Fruit fly (Drosophila melanogaster) whole organism, embryonic: ENCODE data around the gene bero.
A peak's percentile ranks its signal among the peaks of the same experiment; 100 is the strongest.

Source experiments
- ATbp ChIP-seq: fragments of 200-800 bp; sonication (Bioruptor generic); optimal IDR thresholded peaks from 2 replicates; lab custom pipeline; 2017; ENCODE audit warnings: missing biosample characterization, mild to moderate bottlenecking, missing genetic modification characterization, missing genetic modification reagents
- Antp ChIP-seq: fragments of 200-800 bp; sonication (Bioruptor generic); optimal IDR thresholded peaks from 3 replicates; lab custom pipeline; 2016; ENCODE audit warnings: missing biosample characterization, missing genetic modification characterization
- Asciz ChIP-seq: fragments of 200-800 bp; sonication (Bioruptor generic); optimal IDR thresholded peaks from 2 replicates; lab custom pipeline; 2017; ENCODE audit warnings: missing biosample characterization, mild to moderate bottlenecking, missing genetic modification characterization, missing genetic modification reagents
- CG12071 ChIP-seq: fragments of 200-800 bp; sonication (Bioruptor generic); optimal IDR thresholded peaks from 3 replicates; lab custom pipeline; 2018; ENCODE audit warnings: missing biosample characterization, mild to moderate bottlenecking, missing genetic modification characterization
- CG12769 ChIP-seq: fragments of 200-800 bp; sonication (Bioruptor generic); optimal IDR thresholded peaks from 2 replicates; lab custom pipeline; 2019; ENCODE audit warnings: missing biosample characterization, mild to moderate bottlenecking, missing genetic modification characterization, moderate library complexity
- CG15011 ChIP-seq: fragments of 200-800 bp; sonication (Bioruptor generic); optimal IDR thresholded peaks from 3 replicates; lab custom pipeline; 2018; ENCODE audit warnings: missing biosample characterization, mild to moderate bottlenecking, missing genetic modification characterization
- CG17359 ChIP-seq: fragments of 200-800 bp; sonication (Bioruptor generic); optimal IDR thresholded peaks from 3 replicates; lab custom pipeline; 2018; ENCODE audit warnings: missing biosample characterization, mild to moderate bottlenecking, missing genetic modification characterization, moderate library complexity
- CG17385 ChIP-seq: fragments of 200-800 bp; sonication (Bioruptor generic); optimal IDR thresholded peaks from 3 replicates; lab custom pipeline; 2018; ENCODE audit warnings: missing biosample characterization, mild to moderate bottlenecking, missing genetic modification characterization
- CG17912 ChIP-seq: fragments of 200-800 bp; sonication (Bioruptor generic); optimal IDR thresholded peaks from 2 replicates; lab custom pipeline; 2018; ENCODE audit warnings: missing biosample characterization, mild to moderate bottlenecking, missing genetic modification characterization
- CG1832 ChIP-seq: fragments of 200-800 bp; sonication (Bioruptor generic); optimal IDR thresholded peaks from 2 replicates; lab custom pipeline; 2017; ENCODE audit warnings: missing biosample characterization, mild to moderate bottlenecking, missing genetic modification characterization, inconsistent platforms
- CG18476 ChIP-seq: fragments of 200-800 bp; sonication (Bioruptor generic); optimal IDR thresholded peaks from 2 replicates; lab custom pipeline; 2016; ENCODE audit warnings: missing biosample characterization, mild to moderate bottlenecking, missing genetic modification characterization
- CG2875 ChIP-seq: fragments of 200-800 bp; sonication (Bioruptor generic); optimal IDR thresholded peaks from 2 replicates; lab custom pipeline; 2017; ENCODE audit warnings: missing biosample characterization, mild to moderate bottlenecking, missing genetic modification characterization, missing genetic modification reagents
- CG3163 ChIP-seq: fragments of 200-800 bp; sonication (Bioruptor generic); optimal IDR thresholded peaks from 3 replicates; lab custom pipeline; 2016; ENCODE audit warnings: missing biosample characterization, missing genetic modification characterization
- CG3281 ChIP-seq: fragments of 200-800 bp; sonication (Bioruptor generic); optimal IDR thresholded peaks from 3 replicates; lab custom pipeline; 2017; ENCODE audit warnings: missing biosample characterization, mild to moderate bottlenecking, missing genetic modification characterization
- CG3407 ChIP-seq: fragments of 200-800 bp; sonication (Bioruptor generic); optimal IDR thresholded peaks from 2 replicates; lab custom pipeline; 2018; ENCODE audit warnings: missing biosample characterization, mild to moderate bottlenecking, missing genetic modification characterization
- CG4820 ChIP-seq: fragments of 200-800 bp; sonication (Bioruptor generic); optimal IDR thresholded peaks from 3 replicates; lab custom pipeline; 2016; ENCODE audit warnings: missing biosample characterization, missing genetic modification characterization
- CG4854 ChIP-seq: fragments of 200-800 bp; sonication (Bioruptor generic); optimal IDR thresholded peaks from 2 replicates; lab custom pipeline; 2016; ENCODE audit warnings: missing biosample characterization, missing genetic modification characterization, inconsistent platforms
- CG5245 ChIP-seq: fragments of 200-800 bp; sonication (Bioruptor generic); optimal IDR thresholded peaks from 3 replicates; lab custom pipeline; 2016; ENCODE audit warnings: missing biosample characterization, missing genetic modification characterization
- CG6175 ChIP-seq: fragments of 200-800 bp; sonication (Bioruptor generic); IDR thresholded peaks from 3 replicates; pipeline ENCODE4 v1.3.6; 2022; ENCODE audit warnings: missing biosample characterization, missing genetic modification characterization
- CG7839 ChIP-seq: fragments of 200-800 bp; sonication (Bioruptor generic); optimal IDR thresholded peaks from 3 replicates; lab custom pipeline; 2018; ENCODE audit warnings: missing biosample characterization, mild to moderate bottlenecking, missing genetic modification characterization, moderate library complexity
- CG8089 ChIP-seq: fragments of 200-800 bp; sonication (Bioruptor generic); optimal IDR thresholded peaks from 3 replicates; lab custom pipeline; 2016; ENCODE audit warnings: missing biosample characterization, missing genetic modification characterization
- Camta ChIP-seq: fragments of 200-800 bp; sonication (Bioruptor generic); optimal IDR thresholded peaks from 2 replicates; lab custom pipeline; 2016; ENCODE audit warnings: missing biosample characterization, missing genetic modification characterization
- Deaf1 ChIP-seq: fragments of 200-800 bp; optimal IDR thresholded peaks from 3 replicates; lab custom pipeline; 2019; ENCODE audit warnings: missing biosample characterization, mild to moderate bottlenecking, missing genetic modification characterization, moderate library complexity
- Gsc ChIP-seq: fragments of 200-800 bp; sonication (Bioruptor generic); IDR thresholded peaks from 2 replicates; pipeline ENCODE4 v1.3.6; 2022; ENCODE audit warnings: missing biosample characterization, missing genetic modification characterization
- Hmr ChIP-seq: fragments of 200-800 bp; sonication (Bioruptor generic); optimal IDR thresholded peaks from 3 replicates; lab custom pipeline; 2017; ENCODE audit warnings: mild to moderate bottlenecking, missing biosample characterization, missing genetic modification reagents, missing genetic modification characterization
- MBD-R2 ChIP-seq: fragments of 200-800 bp; sonication (Bioruptor generic); IDR thresholded peaks from 2 replicates; pipeline ENCODE4 v1.3.6; 2022; ENCODE audit warnings: missing biosample characterization, missing genetic modification characterization
- Nf-YC ChIP-seq: fragments of 200-800 bp; optimal IDR thresholded peaks from 3 replicates; lab custom pipeline; 2019; ENCODE audit warnings: missing biosample characterization, mild to moderate bottlenecking, missing genetic modification characterization, moderate library complexity
- Ravus ChIP-seq: fragments of 200-800 bp; sonication (Bioruptor generic); IDR thresholded peaks from 2 replicates; pipeline ENCODE4 v1.3.6; 2022; ENCODE audit warnings: missing biosample characterization, missing genetic modification characterization
- Sry-δ ChIP-seq: fragments of 200-800 bp; sonication (Bioruptor generic); optimal IDR thresholded peaks from 2 replicates; lab custom pipeline; 2016; ENCODE audit warnings: missing biosample characterization, missing genetic modification characterization
- ac ChIP-seq: fragments of 200-800 bp; sonication (Bioruptor generic); optimal IDR thresholded peaks from 3 replicates; lab custom pipeline; 2017; ENCODE audit warnings: missing biosample characterization, mild to moderate bottlenecking, missing genetic modification characterization
- bab2 ChIP-seq: fragments of 200-800 bp; sonication (Bioruptor generic); optimal IDR thresholded peaks from 2 replicates; lab custom pipeline; 2016; ENCODE audit warnings: missing biosample characterization, missing genetic modification characterization
- bcd ChIP-seq: fragments of 200-800 bp; sonication (Bioruptor generic); optimal IDR thresholded peaks from 2 replicates; lab custom pipeline; 2017; ENCODE audit warnings: missing biosample characterization, mild to moderate bottlenecking, missing genetic modification characterization
- cg ChIP-seq: fragments of 200-800 bp; sonication (Bioruptor generic); optimal IDR thresholded peaks from 3 replicates; lab custom pipeline; 2019; ENCODE audit warnings: missing biosample characterization, mild to moderate bottlenecking, missing genetic modification characterization, moderate library complexity
- dysf ChIP-seq: fragments of 200-800 bp; sonication (Bioruptor generic); IDR thresholded peaks from 3 replicates; pipeline ENCODE4 v1.3.6; 2022; ENCODE audit warnings: missing biosample characterization, missing genetic modification characterization
- fd96Cb ChIP-seq: fragments of 200-800 bp; sonication (Bioruptor generic); optimal IDR thresholded peaks from 2 replicates; lab custom pipeline; 2018; ENCODE audit warnings: missing biosample characterization, mild to moderate bottlenecking, missing genetic modification characterization, moderate library complexity
- gsb-n ChIP-seq: fragments of 200-800 bp; sonication (Bioruptor generic); optimal IDR thresholded peaks from 3 replicates; lab custom pipeline; 2018; ENCODE audit warnings: missing biosample characterization, mild to moderate bottlenecking, missing genetic modification characterization
- luna ChIP-seq: fragments of 200-800 bp; sonication (Bioruptor generic); optimal IDR thresholded peaks from 2 replicates; lab custom pipeline; 2016; ENCODE audit warnings: missing biosample characterization, missing genetic modification characterization
- oc ChIP-seq: fragments of 200-800 bp; sonication (Bioruptor generic); optimal IDR thresholded peaks from 2 replicates; lab custom pipeline; 2018; ENCODE audit warnings: missing biosample characterization, mild to moderate bottlenecking, missing genetic modification characterization, moderate library complexity
- org-1 ChIP-seq: fragments of 200-800 bp; sonication (Bioruptor generic); optimal IDR thresholded peaks from 2 replicates; lab custom pipeline; 2017; ENCODE audit warnings: missing biosample characterization, missing genetic modification characterization
- pita ChIP-seq: fragments of 200-800 bp; sonication (Bioruptor generic); optimal IDR thresholded peaks from 2 replicates; lab custom pipeline; 2017; ENCODE audit warnings: missing biosample characterization, mild to moderate bottlenecking, missing genetic modification characterization
- sc ChIP-seq, 3 experiments: fragments of >200 bp in 2 of 3; fragments of 200-800 bp in 1 of 3; sonication (Bioruptor generic) in 1 of 3; optimal IDR thresholded peaks; 2 replicates in 2 of 3; 3 replicates in 1 of 3; lab custom pipeline; 2017; ENCODE audit warnings: mild to moderate bottlenecking in 1 of 3, missing biosample characterization in 1 of 3, missing genetic modification characterization in 1 of 3, missing genetic modification reagents in 1 of 3
- sd ChIP-seq: fragments of 200-800 bp; sonication (Bioruptor generic); optimal IDR thresholded peaks from 3 replicates; lab custom pipeline; 2018; ENCODE audit warnings: missing biosample characterization, mild to moderate bottlenecking, missing genetic modification characterization, moderate library complexity
- slp2 ChIP-seq: fragments of 200-800 bp; sonication (Bioruptor generic); optimal IDR thresholded peaks from 2 replicates; lab custom pipeline; 2016; ENCODE audit warnings: missing biosample characterization, missing genetic modification characterization

The bero gene

dm6 chr2L:20889857-20890606 is 31.5 kb downstream of the bero start (continued):
- TF ChIP-seq fd96Cb (peak; percentile 51), CG4820 (GFP tag; lab: Kevin White, UChicago) (peak; percentile 44), sd (tag; lab: Kevin White, UChicago) (peak; percentile 63), CG3163 (GFP tag; lab: Kevin White, UChicago) (peak; percentile 20), CG2875 (GFP tag; lab: Kevin White, UChicago) (peak; percentile 72), Camta (peak; percentile 25), Ravus (GFP tag; lab: Robert Waterston, UW) (peak; percentile 39; the same call in 1 of the 2 replicates), org-1 (GFP tag; lab: Kevin White, UChicago) (peak; percentile 38), pita (GFP tag; lab: Kevin White, UChicago) (no peak), CG17385 (GFP tag; lab: Kevin White, UChicago) (peak; percentile 14), MBD-R2 (no peak), Asciz (GFP tag; lab: Kevin White, UChicago) (peak; percentile 65), CG3281 (peak; percentile 14), Antp (GFP tag; lab: Kevin White, UChicago) (no peak), Sry-δ (GFP tag; lab: Kevin White, UChicago) (peak; percentile 5), CG5245 (GFP tag; lab: Kevin White, UChicago) (no peak), bcd (GFP tag; lab: Kevin White, UChicago) (peak; percentile 43), CG17359 (tag; lab: Kevin White, UChicago) (peak; percentile 53), Gsc (GFP tag; lab: Robert Waterston, UW) (no peak), CG12071 (peak; percentile 35), Deaf1 (tag; lab: Kevin White, UChicago) (peak; percentile 32), CG15011 (GFP tag; lab: Kevin White, UChicago) (no peak), luna (GFP tag; lab: Kevin White, UChicago) (no peak), sc (optimal IDR thresholded peaks at IDR 0.05; lab: Kevin White, UChicago) (no peak), sc (GFP tag; optimal IDR thresholded peaks at IDR 0.05; lab: Kevin White, UChicago) (peak; percentile 16), oc (tag; lab: Kevin White, UChicago) (peak; percentile 73), CG1832 (no peak), CG12769 (peak; percentile 80), CG7839 (tag; lab: Kevin White, UChicago) (peak; percentile 32), ac (GFP tag; lab: Kevin White, UChicago) (no peak), CG4854 (GFP tag; lab: Kevin White, UChicago) (peak; percentile 4), CG3407 (GFP tag; lab: Kevin White, UChicago) (peak; percentile 8), CG8089 (peak; percentile 3), dysf (GFP tag; lab: Robert Waterston, UW) (no peak), Nf-YC (peak; percentile 72), ATbp (peak; percentile 44), Hmr (GFP tag; lab: Kevin White, UChicago) (peak; percentile 0), CG17912 (no peak), gsb-n (tag; lab: Kevin White, UChicago) (peak; percentile 45), CG6175 (GFP tag; lab: Robert Waterston, UW) (no peak), cg (GFP tag; lab: Kevin White, UChicago) (no peak), CG18476 (GFP tag; lab: Kevin White, UChicago) (no peak), slp2 (GFP tag; lab: Kevin White, UChicago) (peak; percentile 5), bab2 (GFP tag; lab: Kevin White, UChicago) (peak; percentile 15)
